Fruit fly (Drosophila melanogaster): ENCODE measurements around the gene RpS19b.
A peak's percentile ranks its signal among the peaks of the same experiment; 100 is the strongest.

RpS19b gene

DNA sequence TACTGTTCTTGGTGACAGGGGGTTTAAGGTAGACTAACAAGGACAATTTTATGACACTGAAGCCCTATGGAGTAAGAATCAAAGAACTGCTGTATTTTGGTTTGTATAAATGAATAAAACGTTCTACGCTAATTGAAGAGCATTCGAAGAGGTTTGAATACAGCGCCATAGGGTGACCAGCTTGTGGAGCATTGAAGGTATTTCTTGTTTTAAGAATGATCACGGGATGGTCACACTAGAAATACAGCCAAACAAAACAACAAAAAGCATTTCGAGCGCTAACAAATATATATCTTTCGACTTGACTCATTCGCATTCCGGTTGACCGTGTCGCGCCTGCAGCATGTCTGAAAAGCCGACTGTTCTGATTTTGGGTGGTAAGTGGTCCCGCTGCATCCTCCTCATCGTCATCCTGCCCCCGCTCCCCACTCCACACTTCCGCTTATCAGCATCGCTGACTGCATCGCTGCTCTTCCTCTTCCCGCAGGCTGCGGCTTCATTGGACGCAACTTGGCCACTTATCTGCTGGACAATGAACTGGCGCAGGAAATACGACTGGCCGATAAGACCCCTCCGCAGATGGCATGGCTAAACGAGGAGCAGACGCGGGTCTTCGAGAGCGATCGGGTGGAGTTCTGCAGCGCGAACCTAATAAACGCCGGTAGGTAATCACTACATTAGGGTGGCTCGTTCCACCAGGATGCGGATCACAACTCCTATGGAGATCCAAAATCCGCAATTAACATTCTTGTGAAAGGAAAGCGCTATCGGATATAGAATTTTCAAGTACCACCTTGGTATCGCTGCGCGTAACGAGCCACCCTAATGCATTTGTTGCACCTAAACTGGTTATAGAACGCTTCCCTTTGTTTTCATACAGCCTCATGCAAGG lies 600 bp upstream of the RpS19b start, which contains the start of gene CG5854:
Gene CG5854 (plus strand): TSS at position 229 of the 892 bp plus-strand sequence.
- TF ChIP-seq woc (GFP tag; optimal IDR thresholded peaks at IDR 0.05) (peak; percentile 82), CG9705 (GFP tag; optimal IDR thresholded peaks at IDR 0.05) (peak; percentile 73), Abd-B (GFP tag; optimal IDR thresholded peaks at IDR 0.05) (no peak), N (GFP tag; optimal IDR thresholded peaks at IDR 0.05) (no peak), usp (GFP tag; optimal IDR thresholded peaks at IDR 0.05) (no peak), Hr78 (GFP tag; optimal IDR thresholded peaks at IDR 0.05) (no peak), Dfd (GFP tag; optimal IDR thresholded peaks at IDR 0.05) (no peak), jim (GFP tag; optimal IDR thresholded peaks at IDR 0.05) (peak; percentile 35), ey (GFP tag; optimal IDR thresholded peaks at IDR 0.05) (peak; percentile 97), Mio (GFP tag; optimal IDR thresholded peaks at IDR 0.05) (peak; percentile 77), brk (GFP tag; optimal IDR thresholded peaks at IDR 0.05) (no peak), foxo (GFP tag; optimal IDR thresholded peaks at IDR 0.05) (peak; percentile 69 to 98), Hnf4 (GFP tag; optimal IDR thresholded peaks at IDR 0.05) (peak; percentile 92), fru (GFP tag; optimal IDR thresholded peaks at IDR 0.05) (peak; percentile 95), Jra (GFP tag; optimal IDR thresholded peaks at IDR 0.05) (peak; percentile 50), Dif (GFP tag; optimal IDR thresholded peaks at IDR 0.05; ENCODE audit: partially characterized antibody) (peak; percentile 6), sv (GFP tag; optimal IDR thresholded peaks at IDR 0.05) (peak; percentile 63), dsf (GFP tag; optimal IDR thresholded peaks at IDR 0.05; ENCODE audit: borderline replicate concordance) (peak; percentile 31), br (GFP tag; optimal IDR thresholded peaks at IDR 0.05) (peak; percentile 95), Vsx2 (GFP tag; optimal IDR thresholded peaks at IDR 0.05; ENCODE audit: partially characterized antibody) (no peak), Hr83 (GFP tag; optimal IDR thresholded peaks at IDR 0.05; ENCODE audit: poor library complexity, severe bottlenecking) (peak; percentile 87), CrebA (GFP tag; optimal IDR thresholded peaks at IDR 0.05; ENCODE audit: borderline replicate concordance) (no peak), rgr (GFP tag; optimal IDR thresholded peaks at IDR 0.05) (peak; percentile 98), CG32264 (GFP tag; optimal IDR thresholded peaks at IDR 0.05) (peak; percentile 92), Myc (optimal IDR thresholded peaks at IDR 0.05) (no peak), OdsH (GFP tag; optimal IDR thresholded peaks at IDR 0.05) (peak; percentile 96), sage (GFP tag; optimal IDR thresholded peaks at IDR 0.05) (no peak), h (GFP tag; optimal IDR thresholded peaks at IDR 0.05) (peak; percentile 96), Sp1 (GFP tag; optimal IDR thresholded peaks at IDR 0.05) (peak; percentile 93), GATAd (GFP tag; optimal IDR thresholded peaks at IDR 0.05) (peak; percentile 63), HLH106 (tag; optimal IDR thresholded peaks at IDR 0.05) (peak; percentile 91), Rel (GFP tag; optimal IDR thresholded peaks at IDR 0.05) (no peak), Rel (tag; optimal IDR thresholded peaks at IDR 0.05) (peak; percentile 58), tai (GFP tag; optimal IDR thresholded peaks at IDR 0.05) (no peak), psq (GFP tag; optimal IDR thresholded peaks at IDR 0.05) (peak; percentile 89), dmrt93B (GFP tag; optimal IDR thresholded peaks at IDR 0.05) (peak; percentile 79)

DNA sequence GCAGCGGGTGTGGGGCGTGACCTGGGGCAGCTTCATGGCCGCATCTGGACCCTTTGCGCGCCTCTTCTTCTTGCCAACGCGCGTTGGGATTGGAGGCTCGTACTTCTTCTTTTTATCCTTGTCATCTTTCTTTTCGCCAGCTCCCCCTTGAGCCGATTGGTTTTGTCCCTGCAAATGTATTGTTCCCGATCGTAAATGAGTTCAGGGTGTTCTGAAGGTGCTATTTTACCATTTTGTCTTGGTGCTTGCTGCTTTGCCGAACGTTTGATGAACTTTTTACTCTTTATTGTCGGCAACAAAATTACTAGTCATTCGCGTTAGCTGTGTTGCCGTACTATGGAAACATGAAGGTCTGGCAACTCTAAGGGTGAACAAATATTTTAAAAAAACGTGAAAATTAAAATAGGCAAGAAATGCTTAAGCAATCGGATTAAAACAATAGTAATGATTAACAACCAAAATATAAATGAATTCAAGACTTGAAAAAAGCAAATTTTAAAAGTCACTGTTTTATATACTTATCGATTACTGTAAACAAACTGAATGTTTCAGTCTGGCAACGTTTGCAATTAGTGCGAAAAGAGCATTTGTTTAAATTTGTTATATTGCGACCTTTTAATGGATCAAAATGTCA lies 2.1 kb downstream of the RpS19b start, which contains the start of the genes Rpt2 and CG13599:
Gene Rpt2 (minus strand): TSS at position 464 of the 634 bp plus-strand sequence.
Gene CG13599 (plus strand): TSS at position 545 of the 634 bp plus-strand sequence.
- TF ChIP-seq rgr (GFP tag; optimal IDR thresholded peaks at IDR 0.05) (peak; percentile 6), HLH106 (tag; optimal IDR thresholded peaks at IDR 0.05) (no peak), Sp1 (GFP tag; optimal IDR thresholded peaks at IDR 0.05) (peak; percentile 14), GATAd (GFP tag; optimal IDR thresholded peaks at IDR 0.05) (no peak), Rel (GFP tag; optimal IDR thresholded peaks at IDR 0.05) (no peak), Rel (tag; optimal IDR thresholded peaks at IDR 0.05) (peak; percentile 9), foxo (GFP tag; optimal IDR thresholded peaks at IDR 0.05) (peak in 1 of 2 experiments; percentile 24), h (GFP tag; optimal IDR thresholded peaks at IDR 0.05) (peak; percentile 2), lola (GFP tag; optimal IDR thresholded peaks at IDR 0.05) (no peak), CG32264 (GFP tag; optimal IDR thresholded peaks at IDR 0.05) (no peak), Mio (GFP tag; optimal IDR thresholded peaks at IDR 0.05) (no peak), Hr83 (GFP tag; optimal IDR thresholded peaks at IDR 0.05; ENCODE audit: poor library complexity, severe bottlenecking) (no peak), pan (optimal IDR thresholded peaks at IDR 0.05) (no peak), sage (GFP tag; optimal IDR thresholded peaks at IDR 0.05) (no peak), psq (GFP tag; optimal IDR thresholded peaks at IDR 0.05) (no peak), Hr78 (GFP tag; optimal IDR thresholded peaks at IDR 0.05) (no peak), Jra (GFP tag; optimal IDR thresholded peaks at IDR 0.05) (peak; percentile 33), N (GFP tag; optimal IDR thresholded peaks at IDR 0.05) (no peak), brk (GFP tag; optimal IDR thresholded peaks at IDR 0.05) (no peak), Abd-B (GFP tag; optimal IDR thresholded peaks at IDR 0.05) (no peak), sv (GFP tag; optimal IDR thresholded peaks at IDR 0.05) (no peak), Dfd (GFP tag; optimal IDR thresholded peaks at IDR 0.05) (no peak), jim (GFP tag; optimal IDR thresholded peaks at IDR 0.05) (no peak), Myc (optimal IDR thresholded peaks at IDR 0.05) (no peak), Vsx2 (GFP tag; optimal IDR thresholded peaks at IDR 0.05; ENCODE audit: partially characterized antibody) (no peak)

Data from whole organism, wandering third instar larva.